Fruit fly (Drosophila melanogaster) Kc167 (cell line): Measurements from ENCODE around the gene CG14147.

Experiments
- Myc ChIP-seq: fragments of >200 bp; optimal IDR thresholded peaks from 2 replicates; lab custom pipeline; 2017; ENCODE audit warnings: missing external identifiers
- Sin3A ChIP-seq: fragments of >200 bp; optimal IDR thresholded peaks from 2 replicates; lab custom pipeline; 2018; ENCODE audit warnings: missing external identifiers
- h ChIP-seq: fragments of >200 bp; optimal IDR thresholded peaks from 3 replicates; lab custom pipeline; 2018; ENCODE audit warnings: missing external identifiers
- insv ChIP-seq: fragments of >200 bp; optimal IDR thresholded peaks from 3 replicates; lab custom pipeline; 2018; ENCODE audit warnings: missing external identifiers
- psq ChIP-seq: fragments of >200 bp; optimal IDR thresholded peaks from 2 replicates; lab custom pipeline; 2017; ENCODE audit warnings: missing external identifiers

dm6 chr3L:10938108-10938507, 34.3 kb upstream of the CG14147 start:
- TF ChIP-seq insv (lab: Kevin White, UChicago) (no peak), h (no peak), psq (lab: Kevin White, UChicago) (no peak), Myc (lab: Kevin White, UChicago) (no peak), Sin3A (lab: Kevin White, UChicago) (no peak)
